Worm (Caenorhabditis elegans) whole organism, early embryonic: ENCODE data around the gene Y54F10AM.8.

ENCODE experiments used
- B0310.2 ChIP-seq: sonication (generic microtip); optimal IDR thresholded peaks from 2 replicates; lab custom pipeline; 2016; ENCODE audit warnings: mild to moderate bottlenecking, missing genetic modification characterization, missing compliant biosample characterization
- tra-4 ChIP-seq: sonication (generic microtip); optimal IDR thresholded peaks from 2 replicates; lab custom pipeline; 2017; ENCODE audit warnings: missing genetic modification characterization, missing compliant biosample characterization

DNA sequence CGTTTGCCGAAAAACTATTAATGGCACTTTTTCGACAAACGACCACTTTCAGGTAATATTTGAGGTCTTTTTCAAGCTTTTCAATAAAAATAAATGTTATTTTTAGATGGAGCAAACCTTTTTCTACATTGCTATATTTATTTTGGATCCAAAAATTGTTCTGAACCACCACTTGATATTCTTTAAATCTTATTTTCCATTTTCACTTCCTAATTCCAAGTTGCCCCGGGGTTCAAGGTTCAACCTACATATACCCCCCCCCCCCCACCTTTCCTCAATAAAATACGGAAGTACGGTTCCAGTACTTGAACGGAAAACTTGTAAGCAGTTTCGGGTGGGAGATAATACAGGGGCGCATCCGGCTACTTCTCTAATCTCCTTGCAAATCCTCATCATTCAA, 746 bp upstream of the Y54F10AM.8 start, which contains the start of gene Y54F10AM.6:
- TF ChIP-seq tra-4 (tag; lab: Kevin White, UChicago) (no peak), B0310.2 (no peak)
